Worm (Caenorhabditis elegans): ENCODE data around the gene spv-1.

ce11 chrII:7893648-7894047 lies 34.9 kb downstream of the spv-1 start:
- TF ChIP-seq fos-1 (tag; optimal IDR thresholded peaks at IDR 0.05) (no peak), lin-15B (tag; optimal IDR thresholded peaks at IDR 0.05) (no peak), unc-62 (GFP tag; optimal IDR thresholded peaks at IDR 0.05) (no peak), egl-27 (tag; optimal IDR thresholded peaks at IDR 0.05) (no peak), ztf-11 (tag; optimal IDR thresholded peaks at IDR 0.05) (no peak), ceh-28 (tag; optimal IDR thresholded peaks at IDR 0.05) (no peak), nhr-12 (tag; optimal IDR thresholded peaks at IDR 0.05) (no peak), ama-1 (optimal IDR thresholded peaks at IDR 0.05) (no peak), nhr-67 (tag; optimal IDR thresholded peaks at IDR 0.05) (no peak)

Measured in whole organism, L3 larva.